Worm (Caenorhabditis elegans) whole organism, late embryonic: Measurements from ENCODE around the gene gldi-8.

Source experiments
- C08G9.2 ChIP-seq: sonication (generic microtip); optimal IDR thresholded peaks from 2 replicates; lab custom pipeline; 2016; ENCODE audit warnings: mild to moderate bottlenecking, missing genetic modification characterization, moderate library complexity, missing compliant biosample characterization
- F13H6.1 ChIP-seq: sonication (generic microtip); optimal IDR thresholded peaks from 2 replicates; lab custom pipeline; 2016; ENCODE audit warnings: missing genetic modification characterization, missing compliant biosample characterization
- K02D7.2 ChIP-seq: sonication (generic microtip); optimal IDR thresholded peaks from 2 replicates; lab custom pipeline; 2017; ENCODE audit warnings: mild to moderate bottlenecking, missing genetic modification characterization, missing compliant biosample characterization
- K09A11.1 ChIP-seq: sonication (generic microtip); optimal IDR thresholded peaks from 2 replicates; lab custom pipeline; 2017; ENCODE audit warnings: antibody characterized with exemption, mild to moderate bottlenecking, missing genetic modification characterization, missing compliant biosample characterization; ENCODE audit not compliant: insufficient read depth
- ceh-14 ChIP-seq: sonication (generic microtip); optimal IDR thresholded peaks from 2 replicates; lab custom pipeline; 2016; ENCODE audit warnings: missing genotype, missing genetic modification characterization, missing compliant biosample characterization
- ceh-18 ChIP-seq: sonication (generic microtip); optimal IDR thresholded peaks from 2 replicates; lab custom pipeline; 2016; ENCODE audit warnings: missing genetic modification characterization, missing compliant biosample characterization
- ceh-19 ChIP-seq: fragments of 200-800 bp; sonication (Bioruptor generic); optimal IDR thresholded peaks from 2 replicates; lab custom pipeline; 2018; ENCODE audit warnings: mild to moderate bottlenecking, missing genetic modification characterization, missing compliant biosample characterization
- ceh-2 ChIP-seq: sonication (generic microtip); optimal IDR thresholded peaks from 2 replicates; lab custom pipeline; 2016; ENCODE audit warnings: missing genotype, missing genetic modification characterization, missing compliant biosample characterization
- ceh-22 ChIP-seq: sonication (generic microtip); optimal IDR thresholded peaks from 2 replicates; lab custom pipeline; 2017; ENCODE audit warnings: missing biosample characterization, missing genetic modification characterization
- ceh-31 ChIP-seq: sonication (generic microtip); optimal IDR thresholded peaks from 2 replicates; lab custom pipeline; 2016; ENCODE audit warnings: missing genetic modification characterization, missing compliant biosample characterization
- ceh-34 ChIP-seq: sonication (generic microtip); optimal IDR thresholded peaks from 2 replicates; lab custom pipeline; 2016; ENCODE audit warnings: mild to moderate bottlenecking, missing genetic modification characterization, missing compliant biosample characterization
- ceh-45 ChIP-seq: fragments of 200-800 bp; sonication (Bioruptor generic); IDR thresholded peaks from 2 replicates; pipeline ENCODE4 v1.3.6; 2022; ENCODE audit warnings: missing genetic modification reagents, missing genetic modification characterization, missing compliant biosample characterization
- che-1 ChIP-seq: sonication (generic microtip); optimal IDR thresholded peaks from 2 replicates; lab custom pipeline; 2016; ENCODE audit warnings: mild to moderate bottlenecking, missing genetic modification characterization, missing compliant biosample characterization
- dve-1 ChIP-seq: sonication (generic microtip); optimal IDR thresholded peaks from 2 replicates; lab custom pipeline; 2017; ENCODE audit warnings: antibody characterized with exemption, mild to moderate bottlenecking, missing genetic modification characterization, missing compliant biosample characterization
- elt-4 ChIP-seq: sonication (generic microtip); optimal IDR thresholded peaks from 2 replicates; lab custom pipeline; 2016; ENCODE audit warnings: missing genetic modification characterization, missing compliant biosample characterization
- ets-4 ChIP-seq: sonication (generic microtip); optimal IDR thresholded peaks from 2 replicates; lab custom pipeline; 2016; ENCODE audit warnings: missing genetic modification characterization, missing compliant biosample characterization
- eyg-1 ChIP-seq: sonication (generic microtip); optimal IDR thresholded peaks from 2 replicates; lab custom pipeline; 2016; ENCODE audit warnings: missing genotype, missing genetic modification characterization, missing compliant biosample characterization
- fax-1 ChIP-seq: sonication (generic microtip); optimal IDR thresholded peaks from 2 replicates; lab custom pipeline; 2016; ENCODE audit warnings: missing genotype, missing genetic modification characterization, missing compliant biosample characterization
- fkh-6 ChIP-seq: sonication (generic microtip); optimal IDR thresholded peaks from 2 replicates; lab custom pipeline; 2016; ENCODE audit warnings: missing genetic modification characterization, missing compliant biosample characterization
- hlh-13 ChIP-seq: fragments of 200-800 bp; sonication (Bioruptor generic); optimal IDR thresholded peaks from 2 replicates; lab custom pipeline; 2018; ENCODE audit warnings: mild to moderate bottlenecking, missing genetic modification characterization, missing compliant biosample characterization
- hlh-15 ChIP-seq: sonication (generic microtip); optimal IDR thresholded peaks from 2 replicates; lab custom pipeline; 2016; ENCODE audit warnings: missing genetic modification characterization, missing compliant biosample characterization
- hlh-30 ChIP-seq: sonication (generic microtip); optimal IDR thresholded peaks from 2 replicates; lab custom pipeline; 2017; ENCODE audit warnings: antibody characterized with exemption, missing genetic modification characterization, missing compliant biosample characterization; ENCODE audit not compliant: insufficient read depth
- hlh-8 ChIP-seq: sonication (generic microtip); optimal IDR thresholded peaks from 2 replicates; lab custom pipeline; 2016; ENCODE audit warnings: missing genotype, missing genetic modification characterization, missing compliant biosample characterization
- lin-11 ChIP-seq: fragments of 200-800 bp; sonication (Bioruptor generic); optimal IDR thresholded peaks from 2 replicates; lab custom pipeline; 2018; ENCODE audit warnings: mild to moderate bottlenecking, missing genetic modification characterization, missing compliant biosample characterization
- mec-3 ChIP-seq: sonication (generic microtip); optimal IDR thresholded peaks from 2 replicates; lab custom pipeline; 2016; ENCODE audit warnings: borderline replicate concordance, missing genetic modification characterization, missing compliant biosample characterization
- nfya-1 ChIP-seq: sonication (generic microtip); optimal IDR thresholded peaks from 2 replicates; lab custom pipeline; 2017; ENCODE audit warnings: missing genetic modification characterization, mild to moderate bottlenecking, missing compliant biosample characterization, antibody characterized with exemption, moderate library complexity
- nhr-11 ChIP-seq: fragments of 150-350 bp; optimal IDR thresholded peaks from 2 replicates; lab custom pipeline; 2014; ENCODE audit warnings: missing biosample characterization, missing genetic modification characterization
- nhr-232 ChIP-seq: sonication (generic microtip); optimal IDR thresholded peaks from 2 replicates; lab custom pipeline; 2016; ENCODE audit warnings: missing genetic modification characterization, missing compliant biosample characterization
- pag-3 ChIP-seq: sonication (generic microtip); optimal IDR thresholded peaks from 2 replicates; lab custom pipeline; 2016; ENCODE audit warnings: missing compliant biosample characterization, missing genetic modification characterization, borderline replicate concordance
- pha-4 ChIP-seq: fragments of 150-350 bp; optimal IDR thresholded peaks from 2 replicates; lab custom pipeline; 2018; ENCODE audit warnings: missing biosample characterization, missing genetic modification reagents, missing genetic modification characterization
- pros-1 ChIP-seq: fragments of 150-350 bp; optimal IDR thresholded peaks from 2 replicates; lab custom pipeline; 2014; ENCODE audit warnings: missing biosample characterization, missing genetic modification reagents, missing genetic modification characterization
- ref-2 ChIP-seq: sonication (generic microtip); optimal IDR thresholded peaks from 2 replicates; lab custom pipeline; 2016; ENCODE audit warnings: missing genetic modification characterization, missing compliant biosample characterization
- rnt-1 ChIP-seq: sonication (generic microtip); optimal IDR thresholded peaks from 2 replicates; lab custom pipeline; 2016; ENCODE audit warnings: missing genetic modification characterization, missing compliant biosample characterization
- sdc-2 ChIP-seq: sonication (generic microtip); optimal IDR thresholded peaks from 2 replicates; lab custom pipeline; 2016; ENCODE audit warnings: missing genotype, missing genetic modification characterization, missing compliant biosample characterization
- sox-2 ChIP-seq: fragments of 200-800 bp; sonication (Bioruptor generic); IDR thresholded peaks from 2 replicates; pipeline ENCODE4 v1.3.6; 2022; ENCODE audit warnings: missing genetic modification reagents, missing genetic modification characterization, missing compliant biosample characterization
- syd-9 ChIP-seq: sonication (generic microtip); optimal IDR thresholded peaks from 2 replicates; lab custom pipeline; 2016; ENCODE audit warnings: mild to moderate bottlenecking, missing genetic modification characterization, moderate library complexity, missing compliant biosample characterization
- tbx-2 ChIP-seq: sonication (generic microtip); optimal IDR thresholded peaks from 2 replicates; lab custom pipeline; 2016; ENCODE audit warnings: missing genetic modification characterization, missing compliant biosample characterization
- unc-42 ChIP-seq: sonication (generic microtip); optimal IDR thresholded peaks from 2 replicates; lab custom pipeline; 2016; ENCODE audit warnings: missing genotype, missing genetic modification characterization, missing compliant biosample characterization
- unc-55 ChIP-seq: sonication (generic microtip); optimal IDR thresholded peaks from 2 replicates; lab custom pipeline; 2017; ENCODE audit warnings: missing biosample characterization, missing genetic modification reagents, missing genetic modification characterization

gldi-8 gene

DNA sequence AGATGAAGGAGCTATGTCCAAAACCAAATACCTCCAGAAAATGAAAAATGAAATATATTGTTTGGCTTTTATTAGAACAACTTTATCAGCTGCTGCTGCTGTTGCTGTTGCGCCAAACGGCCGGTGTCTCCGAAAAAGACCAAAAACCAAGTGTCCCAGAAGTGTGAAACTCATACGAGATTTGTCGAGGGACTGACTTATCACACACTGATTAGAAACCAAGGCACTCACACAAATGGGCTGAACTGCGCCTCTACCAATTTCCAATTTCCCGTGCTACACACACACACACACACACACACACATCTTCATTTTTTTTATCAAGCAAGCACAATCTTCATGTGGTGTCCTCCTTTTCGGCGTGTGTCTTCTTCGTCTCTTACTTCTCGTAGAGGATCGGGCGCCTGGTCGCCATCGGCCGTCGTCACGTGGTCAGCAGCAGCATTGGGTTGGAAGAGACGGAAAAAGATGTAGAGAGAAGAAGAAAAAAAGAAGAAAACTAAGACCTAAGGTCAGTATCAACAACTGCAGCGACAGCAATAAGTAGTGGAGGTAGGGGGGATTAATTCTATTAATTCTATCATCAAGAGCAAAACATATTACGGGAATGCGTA is 31.4 kb downstream of the gldi-8 start:
- TF ChIP-seq ceh-18 (tag; lab: Kevin White, UChicago), result peak; percentile 55
- peak; percentile 5 for TF ChIP-seq ceh-31
- no peak for TF ChIP-seq ceh-2 (tag; lab: Kevin White, UChicago)
- TF ChIP-seq hlh-30 (tag; lab: Kevin White, UChicago), result peak; percentile 82
- peak; percentile 53 for TF ChIP-seq unc-42 (tag; lab: Kevin White, UChicago)
- no peak for TF ChIP-seq sox-2 (GFP tag; lab: Robert Waterston, UW)
- TF ChIP-seq sdc-2, result no peak

DNA sequence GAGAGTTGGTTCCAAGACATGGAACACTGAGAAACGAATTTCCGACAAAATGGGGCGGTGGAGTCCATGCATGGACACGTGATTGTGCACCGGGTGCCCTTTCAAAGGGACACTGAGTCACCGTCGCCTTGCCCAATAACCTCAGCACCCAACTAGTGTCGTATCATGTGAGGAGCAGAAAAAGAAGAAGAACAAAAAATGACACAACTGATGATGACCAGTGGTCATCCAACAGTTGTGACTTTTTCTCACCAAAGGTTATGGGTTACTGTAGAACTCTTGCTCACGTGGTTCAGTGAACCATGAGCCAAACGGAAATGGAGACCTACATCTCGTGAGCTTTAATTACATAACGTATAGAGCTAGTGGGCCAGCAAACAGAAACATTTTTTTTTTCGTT is 33.7 kb downstream of the gldi-8 start:
- TF ChIP-seq hlh-30 (tag; lab: Kevin White, UChicago), result peak; percentile 28
- no peak for TF ChIP-seq ceh-45 (GFP tag; lab: Robert Waterston, UW)

DNA sequence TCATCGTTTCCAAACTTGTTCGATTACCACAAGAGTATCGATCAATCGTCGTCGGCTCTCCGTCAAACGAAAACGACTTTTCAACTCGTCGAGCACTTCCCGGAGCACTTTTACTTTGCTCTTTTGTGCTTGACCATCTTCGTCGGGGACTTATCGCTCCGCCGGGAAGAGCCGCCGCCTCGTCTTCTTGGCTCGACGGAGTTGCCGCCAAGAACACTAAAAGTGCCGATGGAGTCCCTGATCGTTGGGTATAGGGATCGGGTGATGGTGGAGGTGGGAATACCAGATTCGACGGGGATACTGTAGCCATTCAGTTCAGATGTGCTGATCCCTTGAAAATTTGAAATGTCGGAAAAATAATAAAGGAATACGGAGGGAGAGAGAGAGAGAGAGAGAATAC is 36.8 kb downstream of the gldi-8 start:
- TF ChIP-seq eyg-1 (tag; lab: Kevin White, UChicago) (no peak), sox-2 (GFP tag; lab: Robert Waterston, UW) (no peak), dve-1 (no peak), K09A11.1 (tag; lab: Kevin White, UChicago) (no peak), nhr-11 (tag; lab: Kevin White, UChicago) (no peak), ceh-18 (tag; lab: Kevin White, UChicago) (no peak), hlh-13 (no peak), pha-4 (no peak), elt-4 (tag; lab: Kevin White, UChicago) (no peak), hlh-30 (tag; lab: Kevin White, UChicago) (no peak), unc-42 (tag; lab: Kevin White, UChicago) (no peak), F13H6.1 (no peak), fax-1 (tag; lab: Kevin White, UChicago) (no peak), rnt-1 (tag; lab: Kevin White, UChicago) (no peak), C08G9.2 (no peak), ceh-22 (tag; lab: Kevin White, UChicago) (no peak)

- TF ChIP-seq tbx-2 (tag; lab: Kevin White, UChicago) (peak; percentile 56), ceh-14 (peak; percentile 76), ceh-19 (GFP tag; lab: Kevin White, UChicago) (peak; percentile 53), nfya-1 (peak; percentile 56), ceh-18 (tag; lab: Kevin White, UChicago) (peak; percentile 81), K09A11.1 (tag; lab: Kevin White, UChicago) (no peak), ceh-22 (tag; lab: Kevin White, UChicago) (no peak), ceh-34 (peak; percentile 70), ceh-31 (peak; percentile 89), ceh-2 (tag; lab: Kevin White, UChicago) (peak; percentile 52), ets-4 (tag; lab: Kevin White, UChicago) (peak; percentile 28), F13H6.1 (peak; percentile 97), sox-2 (GFP tag; lab: Robert Waterston, UW) (no peak), C08G9.2 (peak; percentile 48), syd-9 (tag; lab: Kevin White, UChicago) (peak; percentile 20), fkh-6 (tag; lab: Kevin White, UChicago) (peak; percentile 3), unc-55 (GFP tag; lab: Kevin White, UChicago) (peak; percentile 35), unc-42 (tag; lab: Kevin White, UChicago) (peak; percentile 84), mec-3 (tag; lab: Kevin White, UChicago) (peak; percentile 70), pag-3 (peak; percentile 13), ref-2 (tag; lab: Kevin White, UChicago) (peak; percentile 41), nhr-232 (no peak), nhr-11 (tag; lab: Kevin White, UChicago) (no peak), hlh-15 (tag; lab: Kevin White, UChicago) (no peak), pros-1 (tag; lab: Kevin White, UChicago) (peak; percentile 60), K02D7.2 (peak; percentile 29), lin-11 (no peak), hlh-8 (tag; lab: Kevin White, UChicago) (peak; percentile 32), che-1 (tag; lab: Kevin White, UChicago) (peak; percentile 7), dve-1 (peak; percentile 14)
Observed at ce11 chrIII:12558097-12558594, 41.4 kb downstream of the gldi-8 start.
